Fruit fly (Drosophila melanogaster): ENCODE results near the gene ImpE2.

DNA sequence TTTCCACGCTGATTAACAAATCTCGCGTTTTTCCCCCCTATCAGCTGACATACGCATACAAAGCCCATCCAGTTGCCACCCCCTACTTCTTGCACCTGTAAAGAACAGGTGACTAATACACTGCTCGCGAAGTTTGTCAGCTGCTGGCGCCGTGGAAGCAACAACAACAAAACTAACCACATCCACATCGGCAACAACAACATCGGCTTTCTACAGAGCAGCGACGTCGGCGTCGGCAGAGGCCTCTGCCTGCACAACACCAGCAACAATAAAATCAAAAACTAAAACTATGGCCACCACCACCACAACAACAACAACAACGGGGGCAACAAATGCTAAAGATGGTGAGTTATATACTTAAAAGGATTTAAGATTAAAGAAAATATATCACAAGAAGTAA is 4.0 kb upstream of the ImpE2 start:
- no peak for TF ChIP-seq nerfin-2 (GFP tag; IDR thresholded peaks at IDR 0.05; ENCODE audit: partially characterized antibody)
- TF ChIP-seq seq (GFP tag; IDR thresholded peaks at IDR 0.05): no peak
- no peak for TF ChIP-seq Xbp1 (GFP tag; optimal IDR thresholded peaks at IDR 0.05)
- TF ChIP-seq CG9932 (GFP tag; IDR thresholded peaks at IDR 0.05): no peak
- no peak for TF ChIP-seq mirr (GFP tag; optimal IDR thresholded peaks at IDR 0.05)
- no peak for TF ChIP-seq CG1792 (GFP tag; optimal IDR thresholded peaks at IDR 0.05)

All from whole organism, embryonic.